Worm (Caenorhabditis elegans) whole organism, L3 larva: Measurements from ENCODE around the gene atf-4.

Source experiments
- R02D3.7 ChIP-seq: fragments of 150-350 bp; optimal IDR thresholded peaks from 2 replicates; lab custom pipeline; 2014; ENCODE audit warnings: missing biosample characterization, missing genetic modification characterization
- ama-1 ChIP-seq: fragments of 150-350 bp; optimal IDR thresholded peaks from 2 replicates; lab custom pipeline; 2018
- ceh-28 ChIP-seq: fragments of 150-350 bp; optimal IDR thresholded peaks from 2 replicates; lab custom pipeline; 2014; ENCODE audit warnings: missing biosample characterization, missing genetic modification reagents, missing genetic modification characterization
- ceh-82 ChIP-seq: fragments of 150-350 bp; optimal IDR thresholded peaks from 2 replicates; lab custom pipeline; 2014; ENCODE audit warnings: missing biosample characterization, missing genetic modification characterization
- ceh-9 ChIP-seq: sonication (generic microtip); optimal IDR thresholded peaks from 2 replicates; lab custom pipeline; 2018; ENCODE audit warnings: missing biosample characterization, missing genetic modification characterization
- daf-12 ChIP-seq: fragments of 150-350 bp; optimal IDR thresholded peaks from 2 replicates; lab custom pipeline; 2014; ENCODE audit warnings: missing biosample characterization, missing genetic modification reagents, missing genetic modification characterization
- egl-5 ChIP-seq: fragments of 150-350 bp; optimal IDR thresholded peaks from 2 replicates; lab custom pipeline; 2017; ENCODE audit warnings: missing biosample characterization, missing genetic modification reagents, missing genetic modification characterization, inconsistent platforms
- elt-1 ChIP-seq: fragments of 150-350 bp; optimal IDR thresholded peaks from 2 replicates; lab custom pipeline; 2014; ENCODE audit warnings: missing biosample characterization, missing genetic modification characterization
- elt-2 ChIP-seq: sonication (generic microtip); optimal IDR thresholded peaks from 2 replicates; lab custom pipeline; 2016; ENCODE audit warnings: missing genetic modification reagents, mild to moderate bottlenecking, missing genetic modification characterization, missing compliant biosample characterization
- elt-3 ChIP-seq, 3 experiments: fragments of 150-350 bp in 1 of 3; sonication (generic microtip) in 2 of 3; optimal IDR thresholded peaks; 2 replicates in 2 of 3; 4 replicates in 1 of 3; lab custom pipeline; 2014 to 2017; ENCODE audit warnings: missing biosample characterization in 3 of 3, missing genetic modification characterization in 3 of 3
- eor-1 ChIP-seq, 2 experiments: fragments of 150-350 bp; optimal IDR thresholded peaks; 2 replicates each; lab custom pipeline; 2014 to 2018; ENCODE audit warnings: missing biosample characterization in 2 of 2, missing genetic modification characterization in 2 of 2
- fkh-2 ChIP-seq: fragments of 150-350 bp; optimal IDR thresholded peaks from 2 replicates; lab custom pipeline; 2014; ENCODE audit warnings: missing biosample characterization, missing genetic modification reagents, missing genetic modification characterization
- fos-1 ChIP-seq: fragments of 150-350 bp; optimal IDR thresholded peaks from 2 replicates; lab custom pipeline; 2014; ENCODE audit warnings: missing biosample characterization, missing genetic modification characterization
- hmg-11 ChIP-seq: sonication (generic microtip); optimal IDR thresholded peaks from 2 replicates; lab custom pipeline; 2016; ENCODE audit warnings: missing genetic modification characterization, missing compliant biosample characterization
- jun-1 ChIP-seq: fragments of 150-350 bp; optimal IDR thresholded peaks from 2 replicates; lab custom pipeline; 2014; ENCODE audit warnings: missing biosample characterization, missing genetic modification reagents, missing genetic modification characterization
- lin-15B ChIP-seq: fragments of 150-350 bp; optimal IDR thresholded peaks from 2 replicates; lab custom pipeline; 2014; ENCODE audit warnings: missing biosample characterization, missing genetic modification characterization
- lsy-12 ChIP-seq: sonication (generic microtip); optimal IDR thresholded peaks from 2 replicates; lab custom pipeline; 2016; ENCODE audit warnings: mild to moderate bottlenecking, missing genetic modification characterization, missing compliant biosample characterization
- mdl-1 ChIP-seq: fragments of 150-350 bp; optimal IDR thresholded peaks from 2 replicates; lab custom pipeline; 2014; ENCODE audit warnings: missing biosample characterization, missing genetic modification characterization
- nfya-1 ChIP-seq: sonication (generic microtip); optimal IDR thresholded peaks from 2 replicates; lab custom pipeline; 2017; ENCODE audit warnings: missing genetic modification characterization, mild to moderate bottlenecking, missing compliant biosample characterization, antibody characterized with exemption, moderate library complexity; ENCODE audit not compliant: insufficient read depth
- nhr-12 ChIP-seq: fragments of 150-350 bp; optimal IDR thresholded peaks from 2 replicates; lab custom pipeline; 2014; ENCODE audit warnings: missing biosample characterization, missing genetic modification characterization
- nhr-23 ChIP-seq: fragments of 150-350 bp; optimal IDR thresholded peaks from 2 replicates; lab custom pipeline; 2014; ENCODE audit warnings: missing biosample characterization, missing genetic modification reagents, missing genetic modification characterization
- nhr-28 ChIP-seq: fragments of 150-350 bp; optimal IDR thresholded peaks from 2 replicates; lab custom pipeline; 2014; ENCODE audit warnings: missing biosample characterization, missing genetic modification characterization
- nhr-43 ChIP-seq: sonication (generic microtip); optimal IDR thresholded peaks from 2 replicates; lab custom pipeline; 2016; ENCODE audit warnings: mild to moderate bottlenecking, missing genetic modification characterization, missing compliant biosample characterization; ENCODE audit not compliant: poor library complexity, severe bottlenecking
- nhr-67 ChIP-seq: fragments of 150-350 bp; optimal IDR thresholded peaks from 2 replicates; lab custom pipeline; 2014; ENCODE audit warnings: missing biosample characterization, missing genetic modification characterization
- nhr-76 ChIP-seq: fragments of 150-350 bp; sonication (generic microtip); optimal IDR thresholded peaks from 5 replicates; lab custom pipeline; 2014; ENCODE audit warnings: missing biosample characterization, missing genetic modification characterization
- pha-4 ChIP-seq: fragments of 150-350 bp; optimal IDR thresholded peaks from 2 replicates; lab custom pipeline; 2014; ENCODE audit warnings: missing biosample characterization, missing genetic modification reagents, missing genetic modification characterization
- pqm-1 ChIP-seq: fragments of 150-350 bp; optimal IDR thresholded peaks from 2 replicates; lab custom pipeline; 2017; ENCODE audit warnings: missing biosample characterization, missing genetic modification characterization, inconsistent platforms
- snpc-4 ChIP-seq: fragments of 150-350 bp; optimal IDR thresholded peaks from 2 replicates; lab custom pipeline; 2014; ENCODE audit warnings: missing biosample characterization, missing genetic modification characterization
- tbx-2 ChIP-seq: sonication (generic microtip); optimal IDR thresholded peaks from 2 replicates; lab custom pipeline; 2016; ENCODE audit warnings: mild to moderate bottlenecking, missing genetic modification characterization, missing compliant biosample characterization
- unc-39 ChIP-seq: sonication (generic microtip); optimal IDR thresholded peaks from 4 replicates; lab custom pipeline; 2017; ENCODE audit warnings: missing biosample characterization, missing genetic modification characterization
- zag-1 ChIP-seq: fragments of 150-350 bp; optimal IDR thresholded peaks from 2 replicates; lab custom pipeline; 2014; ENCODE audit warnings: missing biosample characterization, missing genetic modification characterization

Gene atf-4

DNA sequence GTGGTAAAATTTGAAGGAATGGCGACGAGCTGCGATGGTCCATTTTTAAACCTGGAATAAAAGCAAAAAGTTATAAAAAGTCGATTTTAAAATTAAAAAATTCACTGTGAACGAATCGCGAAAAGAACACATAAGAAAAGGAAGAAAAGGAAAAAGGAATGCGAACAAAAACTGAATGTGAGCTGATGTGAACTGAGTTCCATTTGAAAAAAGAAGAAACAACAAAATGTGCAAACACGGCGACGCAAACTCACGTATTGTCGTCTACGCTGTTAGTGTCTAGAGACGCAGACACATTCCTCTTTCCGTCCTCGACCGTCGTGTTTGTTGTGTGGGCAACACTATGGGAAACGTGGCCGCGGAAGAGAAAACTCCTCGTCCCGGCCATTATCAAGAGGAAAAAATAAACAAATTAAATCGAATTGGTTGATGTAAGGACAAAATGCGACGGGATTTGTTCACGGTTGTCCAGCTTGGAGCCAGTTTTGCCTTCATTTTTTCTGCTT, 43.2 kb upstream of the atf-4 start, which contains the start of the genes C27C12.1 and C27C12.4 (continued):
- TF ChIP-seq mdl-1 (no peak), ceh-82 (tag; lab: Kevin White, UChicago) (peak; percentile 69), ceh-9 (tag; lab: Kevin White, UChicago) (no peak), snpc-4 (tag; lab: Kevin White, UChicago) (peak; percentile 89), daf-12 (tag; lab: Kevin White, UChicago) (no peak), ama-1 (peak; percentile 44), jun-1 (tag; lab: Kevin White, UChicago) (peak; percentile 75), R02D3.7 (tag; lab: Kevin White, UChicago) (peak; percentile 68), zag-1 (tag; lab: Kevin White, UChicago) (peak; percentile 8), elt-2 (peak; percentile 67)

DNA sequence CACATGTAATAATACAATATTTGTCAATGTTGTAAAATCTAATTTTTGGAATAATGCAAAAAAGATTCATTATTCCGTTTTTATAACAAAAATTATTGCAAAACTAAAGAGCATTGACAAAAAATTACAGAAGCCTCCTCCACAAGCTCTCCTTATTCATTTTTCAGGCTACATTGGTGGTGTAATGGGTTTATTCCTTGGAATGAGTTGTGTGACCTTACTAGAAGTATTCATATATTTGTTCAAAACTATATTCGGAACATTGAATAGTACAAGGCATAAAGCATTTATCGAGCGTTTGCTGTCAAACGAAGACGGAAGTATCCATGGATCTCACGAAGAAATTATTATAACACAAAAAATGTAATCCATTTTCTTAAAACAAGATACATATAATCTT, 41.3 kb upstream of the atf-4 start:
- TF ChIP-seq nhr-28 (tag; lab: Kevin White, UChicago), result no peak

DNA sequence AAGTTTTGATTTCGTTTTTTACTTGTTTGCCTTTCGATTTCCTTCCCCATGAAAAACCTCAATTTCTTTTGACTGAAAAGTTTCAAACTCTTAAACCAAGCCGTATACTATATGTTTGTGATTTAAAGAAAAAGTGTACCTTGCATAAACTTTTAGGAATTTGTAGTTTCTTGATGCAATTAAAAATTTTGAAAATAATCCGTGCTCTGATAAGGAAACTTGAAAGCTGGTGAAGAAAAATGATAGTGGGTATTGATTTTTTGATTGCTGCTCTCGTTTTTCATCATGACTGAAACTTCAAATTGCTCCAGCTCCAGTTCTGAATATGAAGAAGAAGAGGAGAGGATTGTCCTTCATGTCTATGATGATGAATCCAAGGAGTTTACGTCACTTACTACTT, 38.4 kb upstream of the atf-4 start, which contains the start of gene acd-3:
acd-3 (plus strand) TSS at position 222 of the 400 bp plus-strand sequence.
- TF ChIP-seq egl-5 (tag; lab: Kevin White, UChicago) (no peak), tbx-2 (no peak), elt-2 (peak; percentile 58), ceh-82 (tag; lab: Kevin White, UChicago) (no peak), ceh-28 (tag; lab: Kevin White, UChicago) (peak; percentile 35), pqm-1 (peak; percentile 43)

DNA sequence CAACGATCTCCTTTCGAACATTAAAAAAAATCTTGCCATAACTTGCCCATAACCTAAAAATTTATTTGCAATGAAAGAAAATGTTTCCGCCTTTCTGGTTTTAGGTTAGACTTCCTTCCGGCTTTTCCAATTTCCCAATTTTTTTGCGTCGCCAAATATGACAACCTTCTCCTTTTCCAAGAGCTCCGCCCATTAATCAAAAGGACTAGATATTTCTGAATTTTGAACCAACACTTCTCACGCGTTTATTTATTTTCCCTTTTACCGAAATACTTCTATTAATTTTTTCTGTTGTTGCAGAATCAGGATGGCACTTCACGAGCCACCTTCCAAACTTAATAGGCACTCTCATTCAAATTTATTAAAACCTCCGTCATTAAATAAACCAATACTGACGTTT, 35.0 kb upstream of the atf-4 start, which contains the start of gene egrh-1:
egrh-1 (plus strand) TSS at position 301 of the 400 bp plus-strand sequence.
- TF ChIP-seq hmg-11 (tag; lab: Kevin White, UChicago), result no peak
- no peak for TF ChIP-seq fos-1 (tag; lab: Kevin White, UChicago)
- no peak for TF ChIP-seq elt-1 (tag; lab: Kevin White, UChicago)
- TF ChIP-seq nhr-43 (tag; lab: Kevin White, UChicago), result no peak
- no peak for TF ChIP-seq eor-1 (tag; optimal IDR thresholded peaks at IDR 0.05; lab: Kevin White, UChicago)
- TF ChIP-seq snpc-4 (tag; lab: Kevin White, UChicago), result no peak
- no peak for TF ChIP-seq mdl-1
- no peak for TF ChIP-seq ama-1
- no peak for TF ChIP-seq lin-15B (tag; lab: Kevin White, UChicago)
- no peak for TF ChIP-seq nhr-67
- TF ChIP-seq elt-3 (tag; optimal IDR thresholded peaks at IDR 0.05; lab: Kevin White, UChicago), result no peak
- no peak for TF ChIP-seq R02D3.7 (tag; lab: Kevin White, UChicago)
- no peak for TF ChIP-seq fkh-2 (tag; lab: Kevin White, UChicago)
- TF ChIP-seq nfya-1 (tag; lab: Kevin White, UChicago), result no peak
- no peak for TF ChIP-seq nhr-76 (tag; lab: Kevin White, UChicago)
- TF ChIP-seq nhr-23 (tag; lab: Kevin White, UChicago), result no peak
- TF ChIP-seq, all 47 proteins: peak for 0

DNA sequence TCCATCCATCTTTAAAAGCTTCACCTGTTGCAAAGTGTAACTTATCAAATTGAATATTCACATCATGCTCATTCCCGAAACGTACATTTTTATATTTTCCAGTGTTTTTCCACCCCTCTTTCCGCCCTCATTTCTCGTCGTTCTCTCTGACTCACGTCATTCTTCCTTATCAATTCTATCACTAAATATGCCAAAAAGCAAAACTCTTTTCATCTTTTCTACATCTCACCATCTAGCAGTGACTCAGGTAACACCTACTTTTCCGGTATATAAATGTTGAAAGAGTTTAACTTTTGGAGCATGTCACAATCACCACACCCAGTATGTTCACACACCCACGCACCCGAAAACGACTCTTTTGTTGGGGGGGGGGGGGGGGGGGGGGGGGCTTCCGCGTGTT, 33.9 kb upstream of the atf-4 start:
- peak; percentile 86 for TF ChIP-seq pqm-1
- peak; percentile 63 for TF ChIP-seq elt-2
- TF ChIP-seq nhr-12 (tag; lab: Kevin White, UChicago), result no peak

DNA sequence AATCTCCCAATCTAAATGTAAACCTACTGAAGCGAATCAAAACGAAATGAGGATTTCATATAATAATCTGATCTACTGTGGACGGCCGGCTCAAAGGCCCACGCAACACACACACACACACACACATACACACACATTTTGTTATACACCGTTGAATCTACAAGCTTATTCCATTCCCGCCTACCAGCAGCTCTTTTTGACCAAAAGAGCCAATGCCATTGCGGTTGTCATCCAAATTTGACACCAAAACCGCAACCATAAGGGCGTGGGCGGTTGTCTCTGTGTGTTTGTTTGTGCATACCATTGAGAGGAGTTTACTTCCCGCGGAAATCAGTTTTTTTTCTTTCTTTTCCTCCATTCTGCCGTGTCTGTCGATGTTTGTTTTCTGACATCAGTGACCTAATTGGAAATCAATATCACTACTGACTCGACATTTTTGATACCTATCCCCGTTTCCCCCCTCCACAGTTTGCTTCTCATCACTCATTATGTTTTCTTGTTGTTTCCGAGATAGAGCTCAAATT, 32.3 kb upstream of the atf-4 start:
- TF ChIP-seq unc-39 (tag; lab: Kevin White, UChicago), result no peak
- TF ChIP-seq pha-4 (tag; lab: Kevin White, UChicago), result peak; percentile 66
- TF ChIP-seq lsy-12 (tag; lab: Kevin White, UChicago), result no peak
